Fruit fly (Drosophila melanogaster): ENCODE results near the gene CG7579.

DNA sequence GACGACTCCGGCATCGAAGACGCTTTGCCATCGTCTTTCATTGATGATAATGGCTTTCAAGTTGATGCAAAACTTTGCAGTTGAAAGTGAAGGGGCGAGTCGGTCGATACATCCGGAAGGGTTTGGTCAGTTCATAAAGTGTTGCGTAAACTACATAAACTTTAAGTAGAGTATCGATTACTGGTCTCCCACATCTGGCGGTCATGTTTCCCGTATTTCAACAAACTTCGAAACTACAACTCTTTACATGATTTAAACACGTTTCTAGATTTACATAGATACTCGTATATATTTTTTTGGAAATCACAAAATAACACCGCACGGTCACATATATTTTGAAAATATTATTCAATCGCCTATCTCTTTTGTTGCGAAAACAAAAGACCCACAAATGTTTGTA lies 4.6 kb upstream of the CG7579 start, which contains the start of gene CG34452:
- TF ChIP-seq Myc (optimal IDR thresholded peaks at IDR 0.05) (no peak), Hr78 (GFP tag; optimal IDR thresholded peaks at IDR 0.05) (no peak), HLH106 (tag; optimal IDR thresholded peaks at IDR 0.05) (no peak), Jra (GFP tag; optimal IDR thresholded peaks at IDR 0.05) (no peak), CG32264 (GFP tag; optimal IDR thresholded peaks at IDR 0.05) (no peak), psq (GFP tag; optimal IDR thresholded peaks at IDR 0.05) (no peak), br (GFP tag; optimal IDR thresholded peaks at IDR 0.05) (no peak), lola (GFP tag; optimal IDR thresholded peaks at IDR 0.05) (no peak), OdsH (GFP tag; optimal IDR thresholded peaks at IDR 0.05) (no peak), sage (GFP tag; optimal IDR thresholded peaks at IDR 0.05) (no peak), CG9705 (GFP tag; optimal IDR thresholded peaks at IDR 0.05) (no peak), Abd-B (GFP tag; optimal IDR thresholded peaks at IDR 0.05) (no peak), jim (GFP tag; optimal IDR thresholded peaks at IDR 0.05) (no peak), usp (GFP tag; optimal IDR thresholded peaks at IDR 0.05) (no peak)
